Fruit fly (Drosophila melanogaster) whole organism, prepupa: ENCODE measurements around the gene CG9205.

Experiments
- Blimp-1 ChIP-seq: fragments of 200-800 bp; sonication (Bioruptor generic); optimal IDR thresholded peaks from 3 replicates; lab custom pipeline; 2017; ENCODE audit warnings: missing biosample characterization, missing genetic modification characterization, mild to moderate bottlenecking, moderate library complexity, missing genetic modification reagents
- CG10631 ChIP-seq: fragments of 200-800 bp; sonication (Bioruptor generic); optimal IDR thresholded peaks from 2 replicates; lab custom pipeline; 2016; ENCODE audit warnings: missing biosample characterization, missing genetic modification characterization
- CG10669 ChIP-seq: fragments of 200-800 bp; sonication (Bioruptor generic); optimal IDR thresholded peaks from 3 replicates; lab custom pipeline; 2018; ENCODE audit warnings: missing biosample characterization, mild to moderate bottlenecking, missing genetic modification characterization, moderate library complexity
- CG11294 ChIP-seq: fragments of 200-800 bp; sonication (Bioruptor generic); IDR thresholded peaks from 2 replicates; pipeline ENCODE4 v1.3.6; 2022; ENCODE audit warnings: missing biosample characterization, missing genetic modification characterization
- CG11762 ChIP-seq: fragments of 200-800 bp; sonication (Bioruptor generic); optimal IDR thresholded peaks from 3 replicates; lab custom pipeline; 2016; ENCODE audit warnings: missing biosample characterization, missing genetic modification characterization; ENCODE audit not compliant: insufficient read depth
- CG11902 ChIP-seq: fragments of 200-800 bp; sonication (Bioruptor generic); optimal IDR thresholded peaks from 3 replicates; lab custom pipeline; 2016; ENCODE audit warnings: missing biosample characterization, missing genetic modification characterization
- CG1621 ChIP-seq: fragments of 200-800 bp; sonication (Bioruptor generic); optimal IDR thresholded peaks from 3 replicates; lab custom pipeline; 2018; ENCODE audit warnings: missing biosample characterization, mild to moderate bottlenecking, missing genetic modification characterization
- CG16779 ChIP-seq: fragments of 200-800 bp; sonication (Bioruptor generic); optimal IDR thresholded peaks from 3 replicates; lab custom pipeline; 2017; ENCODE audit warnings: missing biosample characterization, mild to moderate bottlenecking, missing genetic modification characterization
- CG3032 ChIP-seq: fragments of 200-800 bp; optimal IDR thresholded peaks from 2 replicates; lab custom pipeline; 2019; ENCODE audit warnings: missing biosample characterization, mild to moderate bottlenecking, missing genetic modification characterization, moderate library complexity
- CG31627 ChIP-seq: fragments of 200-800 bp; sonication (Bioruptor generic); optimal IDR thresholded peaks from 3 replicates; lab custom pipeline; 2016; ENCODE audit warnings: missing biosample characterization, missing genetic modification characterization
- CG34406 ChIP-seq: fragments of 200-800 bp; sonication (Bioruptor generic); optimal IDR thresholded peaks from 3 replicates; lab custom pipeline; 2016; ENCODE audit warnings: missing biosample characterization, missing genetic modification characterization
- CG4318 ChIP-seq: fragments of 200-800 bp; sonication (Bioruptor generic); optimal IDR thresholded peaks from 3 replicates; lab custom pipeline; 2017; ENCODE audit warnings: missing biosample characterization, mild to moderate bottlenecking, missing genetic modification characterization
- CG6276 ChIP-seq: fragments of 200-800 bp; sonication (Bioruptor generic); optimal IDR thresholded peaks from 2 replicates; lab custom pipeline; 2017; ENCODE audit warnings: missing biosample characterization, mild to moderate bottlenecking, missing genetic modification characterization
- CG6792 ChIP-seq: fragments of 200-800 bp; sonication (Bioruptor generic); optimal IDR thresholded peaks from 3 replicates; lab custom pipeline; 2016; ENCODE audit warnings: missing biosample characterization, missing genetic modification characterization
- CG6808 ChIP-seq: fragments of 200-800 bp; sonication (Bioruptor generic); optimal IDR thresholded peaks from 3 replicates; lab custom pipeline; 2017; ENCODE audit warnings: missing biosample characterization, missing genetic modification characterization, mild to moderate bottlenecking, moderate library complexity, missing genetic modification reagents
- CG6854 ChIP-seq: fragments of 200-800 bp; sonication (Bioruptor generic); optimal IDR thresholded peaks from 2 replicates; lab custom pipeline; 2017; ENCODE audit warnings: missing biosample characterization, mild to moderate bottlenecking, missing genetic modification characterization
- CG8319 ChIP-seq: fragments of 200-800 bp; sonication (Bioruptor generic); optimal IDR thresholded peaks from 3 replicates; lab custom pipeline; 2016; ENCODE audit warnings: missing biosample characterization, missing genetic modification characterization
- CG8632 ChIP-seq: fragments of 200-800 bp; sonication (Bioruptor generic); optimal IDR thresholded peaks from 3 replicates; lab custom pipeline; 2016; ENCODE audit warnings: missing biosample characterization, missing genetic modification characterization
- CG9139 ChIP-seq: fragments of 200-800 bp; sonication (Bioruptor generic); optimal IDR thresholded peaks from 3 replicates; lab custom pipeline; 2017; ENCODE audit warnings: missing biosample characterization, mild to moderate bottlenecking, missing genetic modification characterization
- Eip75B ChIP-seq: fragments of 200-800 bp; sonication (Bioruptor generic); optimal IDR thresholded peaks from 3 replicates; lab custom pipeline; 2016; ENCODE audit warnings: missing biosample characterization, missing genetic modification characterization
- Eip78C ChIP-seq: fragments of 200-800 bp; sonication (Bioruptor generic); peaks from one replicate; lab custom pipeline; 2016; ENCODE audit warnings: missing biosample characterization, missing genetic modification characterization
- Eip93F ChIP-seq: fragments of 200-800 bp; sonication (Bioruptor generic); optimal IDR thresholded peaks from 2 replicates; lab custom pipeline; 2016; ENCODE audit warnings: missing biosample characterization, mild to moderate bottlenecking, missing genetic modification characterization
- Ets21C ChIP-seq: fragments of 200-800 bp; sonication (Bioruptor generic); optimal IDR thresholded peaks from 3 replicates; lab custom pipeline; 2016; ENCODE audit warnings: missing biosample characterization, missing genetic modification characterization
- Gug ChIP-seq: fragments of 200-800 bp; sonication (Bioruptor generic); IDR thresholded peaks from 2 replicates; pipeline ENCODE4 v1.3.6; 2022; ENCODE audit warnings: missing biosample characterization, missing genetic modification characterization
- Hr38 ChIP-seq: sonication (Bioruptor generic); optimal IDR thresholded peaks from 2 replicates; lab custom pipeline; 2016; ENCODE audit warnings: missing biosample characterization, missing genetic modification characterization
- Hr39 ChIP-seq: fragments of 200-800 bp; sonication (Bioruptor generic); optimal IDR thresholded peaks from 2 replicates; lab custom pipeline; 2016; ENCODE audit warnings: missing biosample characterization, missing genetic modification characterization
- Hr4 ChIP-seq: fragments of 200-800 bp; sonication (Bioruptor generic); optimal IDR thresholded peaks from 3 replicates; lab custom pipeline; 2016; ENCODE audit warnings: missing biosample characterization, missing genetic modification characterization
- Lpt ChIP-seq: fragments of 200-800 bp; sonication (Bioruptor generic); optimal IDR thresholded peaks from 3 replicates; lab custom pipeline; 2016; ENCODE audit warnings: missing biosample characterization, missing genetic modification characterization
- Met ChIP-seq: fragments of 200-800 bp; sonication (Bioruptor generic); optimal IDR thresholded peaks from 3 replicates; lab custom pipeline; 2016; ENCODE audit warnings: missing biosample characterization, missing genetic modification characterization
- Smox ChIP-seq: fragments of 200-800 bp; sonication (Bioruptor generic); optimal IDR thresholded peaks from 3 replicates; lab custom pipeline; 2016; ENCODE audit warnings: missing biosample characterization, missing genetic modification characterization
- Sox102F ChIP-seq: fragments of 200-800 bp; sonication (Bioruptor generic); optimal IDR thresholded peaks from 2 replicates; lab custom pipeline; 2016; ENCODE audit warnings: missing biosample characterization, mild to moderate bottlenecking, missing genetic modification characterization
- Sox14 ChIP-seq: fragments of 200-800 bp; sonication (Bioruptor generic); optimal IDR thresholded peaks from 3 replicates; lab custom pipeline; 2016; ENCODE audit warnings: missing biosample characterization, missing genetic modification characterization
- Sox15 ChIP-seq: fragments of 200-800 bp; sonication (Bioruptor generic); optimal IDR thresholded peaks from 3 replicates; lab custom pipeline; 2016; ENCODE audit warnings: missing biosample characterization, missing genetic modification characterization
- achi ChIP-seq: fragments of 200-800 bp; sonication (Bioruptor generic); optimal IDR thresholded peaks from 3 replicates; lab custom pipeline; 2016; ENCODE audit warnings: missing biosample characterization, missing genetic modification characterization
- cyc ChIP-seq: fragments of 200-800 bp; sonication (Bioruptor generic); optimal IDR thresholded peaks from 3 replicates; lab custom pipeline; 2016; ENCODE audit warnings: missing biosample characterization, missing genetic modification characterization
- dac ChIP-seq: fragments of 200-800 bp; sonication (Bioruptor generic); optimal IDR thresholded peaks from 2 replicates; lab custom pipeline; 2017; ENCODE audit warnings: missing biosample characterization, mild to moderate bottlenecking, missing genetic modification characterization
- dsx ChIP-seq: fragments of 200-800 bp; optimal IDR thresholded peaks from 3 replicates; lab custom pipeline; 2019; ENCODE audit warnings: missing biosample characterization, mild to moderate bottlenecking, missing genetic modification characterization, moderate library complexity; ENCODE audit not compliant: poor library complexity, severe bottlenecking
- eg ChIP-seq: fragments of 200-800 bp; sonication (Bioruptor generic); IDR thresholded peaks from 3 replicates; pipeline ENCODE4 v1.3.6; 2022; ENCODE audit warnings: missing biosample characterization, missing genetic modification characterization
- esn ChIP-seq: fragments of 200-800 bp; sonication (Bioruptor generic); optimal IDR thresholded peaks from 2 replicates; lab custom pipeline; 2016; ENCODE audit warnings: missing biosample characterization, mild to moderate bottlenecking, missing genetic modification characterization, moderate library complexity
- fd85E ChIP-seq: fragments of 200-800 bp; sonication (Bioruptor generic); optimal IDR thresholded peaks from 3 replicates; lab custom pipeline; 2016; ENCODE audit warnings: missing biosample characterization, missing genetic modification characterization
- fkh ChIP-seq: fragments of 200-800 bp; sonication (Bioruptor generic); optimal IDR thresholded peaks from 3 replicates; lab custom pipeline; 2017; ENCODE audit warnings: missing biosample characterization, mild to moderate bottlenecking, missing genetic modification characterization, moderate library complexity
- net ChIP-seq: fragments of 200-800 bp; sonication (Bioruptor generic); optimal IDR thresholded peaks from 3 replicates; lab custom pipeline; 2016; ENCODE audit warnings: missing biosample characterization, missing genetic modification characterization
- pdm3 ChIP-seq: fragments of 200-800 bp; sonication (Bioruptor generic); optimal IDR thresholded peaks from 3 replicates; lab custom pipeline; 2016; ENCODE audit warnings: missing biosample characterization, missing genetic modification characterization
- ss ChIP-seq, 2 experiments: fragments of 200-800 bp; sonication (Bioruptor generic); optimal IDR thresholded peaks; 2 replicates in 1 of 2; 3 replicates in 1 of 2; lab custom pipeline; 2017 to 2018; ENCODE audit warnings: mild to moderate bottlenecking in 2 of 2, missing biosample characterization in 2 of 2, missing genetic modification characterization in 2 of 2, moderate library complexity in 1 of 2
- topi ChIP-seq: fragments of 200-800 bp; sonication (Bioruptor generic); optimal IDR thresholded peaks from 3 replicates; lab custom pipeline; 2016; ENCODE audit warnings: missing biosample characterization, missing genetic modification characterization
- vri ChIP-seq: fragments of 200-800 bp; sonication (Bioruptor generic); optimal IDR thresholded peaks from 3 replicates; lab custom pipeline; 2016; ENCODE audit warnings: missing biosample characterization, mild to moderate bottlenecking, missing genetic modification characterization

CG9205 gene

dm6 chr3L:1029610-1030284, 4.8 kb upstream of the CG9205 start (continued):
- TF ChIP-seq esn (GFP tag; lab: Kevin White, UChicago) (no peak), eg (GFP tag; lab: Robert Waterston, UW) (peak; percentile 74), pdm3 (GFP tag; lab: Kevin White, UChicago) (no peak), CG4318 (GFP tag; lab: Kevin White, UChicago) (peak; percentile 31), Hr4 (GFP tag; lab: Kevin White, UChicago) (peak; percentile 58), CG34406 (GFP tag; lab: Kevin White, UChicago) (no peak), CG11294 (GFP tag; lab: Robert Waterston, UW) (peak; percentile 52; the same call in 1 of the 2 replicates), CG6808 (no peak), CG10631 (GFP tag; lab: Kevin White, UChicago) (peak; percentile 11), Sox14 (GFP tag; lab: Kevin White, UChicago) (no peak), Eip75B (GFP tag; lab: Kevin White, UChicago) (no peak), topi (GFP tag; lab: Kevin White, UChicago) (no peak)

dm6 chr3L:1030908-1031545, 3.5 kb upstream of the CG9205 start:
- TF ChIP-seq Sox15 (GFP tag; lab: Kevin White, UChicago) (peak; percentile 0), CG31627 (GFP tag; lab: Kevin White, UChicago) (peak; percentile 56), net (GFP tag; lab: Kevin White, UChicago) (peak; percentile 28), Eip78C (peak; percentile 85), achi (GFP tag; lab: Kevin White, UChicago) (peak; percentile 42), fkh (GFP tag; lab: Kevin White, UChicago) (peak; percentile 47), Eip93F (GFP tag; lab: Kevin White, UChicago) (peak; percentile 24), CG3032 (tag; lab: Kevin White, UChicago) (peak; percentile 43), Lpt (peak; percentile 5), Smox (GFP tag; lab: Kevin White, UChicago) (peak; percentile 57), dsx (GFP tag; lab: Kevin White, UChicago) (peak; percentile 11), CG9139 (GFP tag; lab: Kevin White, UChicago) (no peak), CG8632 (GFP tag; lab: Kevin White, UChicago) (peak; percentile 24), CG8319 (peak; percentile 36), CG6792 (GFP tag; lab: Kevin White, UChicago) (peak; percentile 68), CG6808 (peak; percentile 15), CG6276 (GFP tag; lab: Kevin White, UChicago) (peak; percentile 4), esn (GFP tag; lab: Kevin White, UChicago) (peak; percentile 70), Gug (GFP tag; lab: Robert Waterston, UW) (peak; percentile 40; the same call in 1 of the 2 replicates), topi (GFP tag; lab: Kevin White, UChicago) (peak; percentile 66), Hr39 (GFP tag; lab: Kevin White, UChicago) (peak; percentile 60), vri (peak; percentile 72), dac (GFP tag; lab: Kevin White, UChicago) (no peak), fd85E (GFP tag; lab: Kevin White, UChicago) (no peak), Hr4 (GFP tag; lab: Kevin White, UChicago) (no peak), ss (GFP tag; optimal IDR thresholded peaks at IDR 0.05; lab: Kevin White, UChicago) (peak in 1 of 2 experiments; percentile 20), Ets21C (GFP tag; lab: Kevin White, UChicago) (no peak), CG16779 (tag; lab: Kevin White, UChicago) (no peak), CG10669 (GFP tag; lab: Kevin White, UChicago) (peak; percentile 49), CG6854 (GFP tag; lab: Kevin White, UChicago) (peak; percentile 35), CG11902 (GFP tag; lab: Kevin White, UChicago) (peak; percentile 24), CG11294 (GFP tag; lab: Robert Waterston, UW) (peak; percentile 28; the same call in 1 of the 2 replicates), CG1621 (tag; lab: Kevin White, UChicago) (peak; percentile 13), Blimp-1 (GFP tag; lab: Kevin White, UChicago) (peak; percentile 1), CG10631 (GFP tag; lab: Kevin White, UChicago) (peak; percentile 7), Sox102F (GFP tag; lab: Kevin White, UChicago) (peak; percentile 46), CG11762 (peak; percentile 29), CG4318 (GFP tag; lab: Kevin White, UChicago) (no peak), CG34406 (GFP tag; lab: Kevin White, UChicago) (peak; percentile 44), Met (GFP tag; lab: Kevin White, UChicago) (peak; percentile 69), Hr38 (no peak), cyc (GFP tag; lab: Kevin White, UChicago) (peak; percentile 71)
